Worm (Caenorhabditis elegans): ENCODE measurements around the gene F59B1.4.

The F59B1.4 gene

ce11 chrV:3581034-3581433, 45.8 kb downstream of the F59B1.4 start:
- TF ChIP-seq ztf-4 (tag; optimal IDR thresholded peaks at IDR 0.05), result no peak
- TF ChIP-seq pha-4 (tag; optimal IDR thresholded peaks at IDR 0.05), result peak; percentile 66

DNA sequence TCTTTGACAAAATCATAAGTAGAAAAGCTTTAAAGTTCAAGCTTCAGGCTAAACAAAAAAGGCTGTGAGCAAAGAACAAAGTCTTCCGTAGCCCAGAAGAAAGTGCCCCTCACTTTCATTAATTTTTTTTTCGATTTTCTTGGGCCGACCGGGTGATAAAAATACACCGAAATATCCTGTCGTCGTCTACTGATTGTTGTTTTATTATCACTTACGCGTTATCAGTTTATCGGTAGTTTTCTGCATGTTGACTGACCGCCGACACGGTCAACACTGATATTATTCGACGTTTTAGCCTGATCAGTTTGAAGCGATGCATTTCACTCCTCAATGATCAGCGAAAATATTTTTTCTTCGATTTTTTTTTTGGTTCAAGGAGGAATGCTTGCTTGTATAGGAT, 46.5 kb downstream of the F59B1.4 start:
- TF ChIP-seq pha-4 (tag; optimal IDR thresholded peaks at IDR 0.05) (peak; percentile 2), egl-5 (tag; optimal IDR thresholded peaks at IDR 0.05) (no peak), snpc-4 (tag; optimal IDR thresholded peaks at IDR 0.05) (no peak), elt-2 (tag; optimal IDR thresholded peaks at IDR 0.05) (peak; percentile 76), ama-1 (optimal IDR thresholded peaks at IDR 0.05) (no peak), pqm-1 (tag; optimal IDR thresholded peaks at IDR 0.05) (peak; percentile 60), nhr-76 (tag; optimal IDR thresholded peaks at IDR 0.05) (no peak), nhr-43 (tag; optimal IDR thresholded peaks at IDR 0.05; ENCODE audit: poor library complexity, severe bottlenecking) (no peak), lin-15B (tag; optimal IDR thresholded peaks at IDR 0.05) (no peak), tbx-2 (tag; optimal IDR thresholded peaks at IDR 0.05) (no peak), sea-2 (GFP tag; optimal IDR thresholded peaks at IDR 0.05) (no peak), jun-1 (tag; optimal IDR thresholded peaks at IDR 0.05) (no peak), skn-1 (tag; optimal IDR thresholded peaks at IDR 0.05) (no peak)

DNA sequence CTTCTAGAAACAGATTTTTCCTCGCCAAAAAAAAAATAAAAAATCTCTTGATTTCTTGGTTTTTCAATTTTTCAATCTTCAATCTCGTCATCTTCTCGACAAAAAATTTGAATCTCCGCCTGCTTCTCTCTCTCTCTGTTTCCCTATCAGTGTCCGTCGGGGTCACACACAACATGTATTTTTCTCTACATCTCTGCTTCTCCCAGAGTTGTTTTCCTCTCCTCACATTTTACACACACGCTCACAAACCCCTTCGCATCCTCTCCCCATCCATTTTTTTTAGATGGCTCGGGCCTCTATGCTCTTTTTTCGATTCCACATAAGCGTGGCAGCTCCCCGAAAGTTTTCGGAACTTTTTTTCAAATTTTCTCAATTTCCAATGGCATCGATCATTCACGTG, 47.0 kb downstream of the F59B1.4 start:
- TF ChIP-seq ceh-9 (tag; optimal IDR thresholded peaks at IDR 0.05) (no peak), ceh-16 (tag; optimal IDR thresholded peaks at IDR 0.05) (no peak), nhr-76 (tag; optimal IDR thresholded peaks at IDR 0.05) (no peak), R02D3.7 (tag; optimal IDR thresholded peaks at IDR 0.05) (no peak), fos-1 (tag; optimal IDR thresholded peaks at IDR 0.05) (no peak), nfya-1 (tag; optimal IDR thresholded peaks at IDR 0.05; ENCODE audit: insufficient read depth) (peak; percentile 60), jun-1 (tag; optimal IDR thresholded peaks at IDR 0.05) (no peak), sea-2 (GFP tag; optimal IDR thresholded peaks at IDR 0.05) (no peak), unc-39 (tag; optimal IDR thresholded peaks at IDR 0.05) (no peak), skn-1 (tag; optimal IDR thresholded peaks at IDR 0.05) (no peak), mdl-1 (tag; optimal IDR thresholded peaks at IDR 0.05) (peak; percentile 25), unc-62 (GFP tag; optimal IDR thresholded peaks at IDR 0.05) (no peak), nhr-77 (tag; optimal IDR thresholded peaks at IDR 0.05) (no peak), lsy-12 (tag; optimal IDR thresholded peaks at IDR 0.05) (no peak), ceh-82 (tag; optimal IDR thresholded peaks at IDR 0.05) (no peak), egl-5 (tag; optimal IDR thresholded peaks at IDR 0.05) (no peak), snpc-4 (tag; optimal IDR thresholded peaks at IDR 0.05) (peak; percentile 13), nhr-43 (tag; optimal IDR thresholded peaks at IDR 0.05; ENCODE audit: poor library complexity, severe bottlenecking) (peak; percentile 26), ama-1 (optimal IDR thresholded peaks at IDR 0.05) (peak; percentile 45), elt-2 (tag; optimal IDR thresholded peaks at IDR 0.05) (peak; percentile 37), elt-1 (tag; optimal IDR thresholded peaks at IDR 0.05) (no peak), mml-1 (tag; optimal IDR thresholded peaks at IDR 0.05) (no peak), nhr-237 (tag; optimal IDR thresholded peaks at IDR 0.05) (no peak), ceh-28 (tag; optimal IDR thresholded peaks at IDR 0.05) (no peak), nhr-12 (tag; optimal IDR thresholded peaks at IDR 0.05) (no peak), ztf-11 (tag; optimal IDR thresholded peaks at IDR 0.05) (no peak), ZK546.5 (tag; optimal IDR thresholded peaks at IDR 0.05) (no peak), lin-15B (tag; optimal IDR thresholded peaks at IDR 0.05) (peak; percentile 97), nhr-23 (tag; optimal IDR thresholded peaks at IDR 0.05) (peak; percentile 50), fkh-2 (tag; optimal IDR thresholded peaks at IDR 0.05) (no peak), pha-4 (tag; optimal IDR thresholded peaks at IDR 0.05) (peak; percentile 63), nhr-28 (tag; optimal IDR thresholded peaks at IDR 0.05) (no peak), ztf-4 (tag; optimal IDR thresholded peaks at IDR 0.05) (no peak), pqm-1 (tag; optimal IDR thresholded peaks at IDR 0.05) (no peak), eor-1 (tag; optimal IDR thresholded peaks at IDR 0.05) (no peak), tbx-2 (tag; optimal IDR thresholded peaks at IDR 0.05) (no peak), zag-1 (tag; optimal IDR thresholded peaks at IDR 0.05) (no peak), nhr-67 (tag; optimal IDR thresholded peaks at IDR 0.05) (no peak), fkh-10 (GFP tag; optimal IDR thresholded peaks at IDR 0.05) (no peak), daf-12 (tag; optimal IDR thresholded peaks at IDR 0.05) (no peak), elt-3 (tag; optimal IDR thresholded peaks at IDR 0.05) (no peak), hmg-11 (tag; optimal IDR thresholded peaks at IDR 0.05) (peak; percentile 74), nhr-25 (tag; optimal IDR thresholded peaks at IDR 0.05) (no peak), aly-2 (tag; optimal IDR thresholded peaks at IDR 0.05) (no peak), lin-39 (tag; optimal IDR thresholded peaks at IDR 0.05) (peak; percentile 36), nhr-11 (tag; optimal IDR thresholded peaks at IDR 0.05) (no peak), egl-27 (tag; optimal IDR thresholded peaks at IDR 0.05) (no peak)

All from whole organism, L3 larva.